Worm (Caenorhabditis elegans) whole organism, late embryonic: Measurements from ENCODE around the gene C25F9.5.

ENCODE experiments used
- C08G9.2 ChIP-seq: sonication (generic microtip); optimal IDR thresholded peaks from 2 replicates; lab custom pipeline; 2016; ENCODE audit warnings: mild to moderate bottlenecking, missing genetic modification characterization, moderate library complexity, missing compliant biosample characterization
- F13H6.1 ChIP-seq: sonication (generic microtip); optimal IDR thresholded peaks from 2 replicates; lab custom pipeline; 2016; ENCODE audit warnings: missing genetic modification characterization, missing compliant biosample characterization
- Y22D7AL.16 ChIP-seq: sonication (generic microtip); optimal IDR thresholded peaks from 2 replicates; lab custom pipeline; 2016; ENCODE audit warnings: missing genetic modification characterization, missing compliant biosample characterization
- ahr-1 ChIP-seq: sonication (generic microtip); optimal IDR thresholded peaks from 2 replicates; lab custom pipeline; 2016; ENCODE audit warnings: missing genetic modification characterization, missing compliant biosample characterization
- ama-1 ChIP-seq: fragments of 150-350 bp; optimal IDR thresholded peaks from 2 replicates; lab custom pipeline; 2014
- ceh-18 ChIP-seq: sonication (generic microtip); optimal IDR thresholded peaks from 2 replicates; lab custom pipeline; 2016; ENCODE audit warnings: missing genetic modification characterization, missing compliant biosample characterization
- ceh-2 ChIP-seq: sonication (generic microtip); optimal IDR thresholded peaks from 2 replicates; lab custom pipeline; 2016; ENCODE audit warnings: missing genotype, missing genetic modification characterization, missing compliant biosample characterization
- ceh-22 ChIP-seq: sonication (generic microtip); optimal IDR thresholded peaks from 2 replicates; lab custom pipeline; 2017; ENCODE audit warnings: missing biosample characterization, missing genetic modification characterization
- ceh-24 ChIP-seq: sonication (generic microtip); optimal IDR thresholded peaks from 2 replicates; lab custom pipeline; 2016; ENCODE audit warnings: mild to moderate bottlenecking, missing genetic modification characterization, missing compliant biosample characterization
- ceh-45 ChIP-seq: fragments of 200-800 bp; sonication (Bioruptor generic); IDR thresholded peaks from 2 replicates; pipeline ENCODE4 v1.3.6; 2022; ENCODE audit warnings: missing genetic modification reagents, missing genetic modification characterization, missing compliant biosample characterization
- ceh-9 ChIP-seq: sonication (generic microtip); optimal IDR thresholded peaks from 2 replicates; lab custom pipeline; 2016; ENCODE audit warnings: mild to moderate bottlenecking, missing genetic modification characterization, inconsistent platforms, missing compliant biosample characterization
- elt-2 ChIP-seq: sonication (generic microtip); optimal IDR thresholded peaks from 2 replicates; lab custom pipeline; 2016; ENCODE audit warnings: missing genetic modification reagents, missing genetic modification characterization, missing compliant biosample characterization
- elt-4 ChIP-seq: sonication (generic microtip); optimal IDR thresholded peaks from 2 replicates; lab custom pipeline; 2016; ENCODE audit warnings: missing genetic modification characterization, missing compliant biosample characterization
- eyg-1 ChIP-seq: sonication (generic microtip); optimal IDR thresholded peaks from 2 replicates; lab custom pipeline; 2016; ENCODE audit warnings: missing genotype, missing genetic modification characterization, missing compliant biosample characterization
- fkh-10 ChIP-seq: fragments of 150-350 bp; optimal IDR thresholded peaks from 2 replicates; lab custom pipeline; 2014; ENCODE audit warnings: missing biosample characterization, missing genetic modification reagents, missing genetic modification characterization
- hlh-13 ChIP-seq: fragments of 200-800 bp; sonication (Bioruptor generic); optimal IDR thresholded peaks from 2 replicates; lab custom pipeline; 2018; ENCODE audit warnings: mild to moderate bottlenecking, missing genetic modification characterization, missing compliant biosample characterization
- hlh-15 ChIP-seq: sonication (generic microtip); optimal IDR thresholded peaks from 2 replicates; lab custom pipeline; 2016; ENCODE audit warnings: missing genetic modification characterization, missing compliant biosample characterization
- hlh-6 ChIP-seq: sonication (generic microtip); optimal IDR thresholded peaks from 2 replicates; lab custom pipeline; 2016; ENCODE audit warnings: missing genotype, missing genetic modification characterization, missing compliant biosample characterization
- hlh-8 ChIP-seq: sonication (generic microtip); optimal IDR thresholded peaks from 2 replicates; lab custom pipeline; 2016; ENCODE audit warnings: missing genotype, missing genetic modification characterization, missing compliant biosample characterization
- lim-6 ChIP-seq: sonication (generic microtip); optimal IDR thresholded peaks from 2 replicates; lab custom pipeline; 2016; ENCODE audit warnings: missing genetic modification characterization, missing compliant biosample characterization
- lin-11 ChIP-seq: fragments of 200-800 bp; sonication (Bioruptor generic); optimal IDR thresholded peaks from 2 replicates; lab custom pipeline; 2018; ENCODE audit warnings: mild to moderate bottlenecking, missing genetic modification characterization, missing compliant biosample characterization
- nhr-11 ChIP-seq: fragments of 150-350 bp; optimal IDR thresholded peaks from 2 replicates; lab custom pipeline; 2014; ENCODE audit warnings: missing biosample characterization, missing genetic modification characterization
- nhr-232 ChIP-seq: sonication (generic microtip); optimal IDR thresholded peaks from 2 replicates; lab custom pipeline; 2016; ENCODE audit warnings: missing genetic modification characterization, missing compliant biosample characterization
- npax-4 ChIP-seq: sonication (generic microtip); optimal IDR thresholded peaks from 2 replicates; lab custom pipeline; 2016; ENCODE audit warnings: missing genetic modification characterization, missing compliant biosample characterization
- odd-2 ChIP-seq: sonication (generic microtip); optimal IDR thresholded peaks from 2 replicates; lab custom pipeline; 2017; ENCODE audit warnings: antibody characterized with exemption, mild to moderate bottlenecking, missing genetic modification characterization, missing compliant biosample characterization
- pax-1 ChIP-seq: fragments of 150-350 bp; optimal IDR thresholded peaks from 2 replicates; lab custom pipeline; 2014; ENCODE audit warnings: missing biosample characterization, missing genetic modification characterization
- pha-4 ChIP-seq: fragments of 150-350 bp; optimal IDR thresholded peaks from 2 replicates; lab custom pipeline; 2018; ENCODE audit warnings: missing biosample characterization, missing genetic modification reagents, missing genetic modification characterization
- pros-1 ChIP-seq: fragments of 150-350 bp; optimal IDR thresholded peaks from 2 replicates; lab custom pipeline; 2014; ENCODE audit warnings: missing biosample characterization, missing genetic modification reagents, missing genetic modification characterization
- ref-2 ChIP-seq: sonication (generic microtip); optimal IDR thresholded peaks from 2 replicates; lab custom pipeline; 2016; ENCODE audit warnings: missing genetic modification characterization, missing compliant biosample characterization
- rnt-1 ChIP-seq: sonication (generic microtip); optimal IDR thresholded peaks from 2 replicates; lab custom pipeline; 2016; ENCODE audit warnings: missing genetic modification characterization, missing compliant biosample characterization
- sdc-2 ChIP-seq: sonication (generic microtip); optimal IDR thresholded peaks from 2 replicates; lab custom pipeline; 2016; ENCODE audit warnings: missing genotype, missing genetic modification characterization, missing compliant biosample characterization
- sox-2 ChIP-seq: fragments of 200-800 bp; sonication (Bioruptor generic); IDR thresholded peaks from 2 replicates; pipeline ENCODE4 v1.3.6; 2022; ENCODE audit warnings: missing genetic modification reagents, missing genetic modification characterization, missing compliant biosample characterization
- sox-4 ChIP-seq: sonication (generic microtip); optimal IDR thresholded peaks from 2 replicates; lab custom pipeline; 2017; ENCODE audit warnings: mild to moderate bottlenecking, missing genetic modification characterization, inconsistent platforms, missing compliant biosample characterization
- tbx-2 ChIP-seq: sonication (generic microtip); optimal IDR thresholded peaks from 2 replicates; lab custom pipeline; 2016; ENCODE audit warnings: missing genetic modification characterization, missing compliant biosample characterization
- unc-3 ChIP-seq, 2 experiments: fragments of 200-800 bp in 1 of 2; sonication (Bioruptor generic) in 1 of 2; sonication (generic microtip) in 1 of 2; conservative IDR thresholded peaks in 1 of 2; optimal IDR thresholded peaks in 1 of 2; 2 replicates each; pipeline versions ENCODE4 v1.3.6 to Lab custom; 2016 to 2022; ENCODE audit warnings: missing compliant biosample characterization in 2 of 2, missing genetic modification characterization in 2 of 2, missing genetic modification reagents in 1 of 2
- unc-42 ChIP-seq: sonication (generic microtip); optimal IDR thresholded peaks from 2 replicates; lab custom pipeline; 2016; ENCODE audit warnings: missing genotype, missing genetic modification characterization, missing compliant biosample characterization
- unc-55 ChIP-seq: sonication (generic microtip); optimal IDR thresholded peaks from 2 replicates; lab custom pipeline; 2017; ENCODE audit warnings: missing biosample characterization, missing genetic modification reagents, missing genetic modification characterization
- unc-86 ChIP-seq: sonication (generic microtip); optimal IDR thresholded peaks from 2 replicates; lab custom pipeline; 2016; ENCODE audit warnings: missing genetic modification characterization, missing compliant biosample characterization
- zip-5 ChIP-seq: sonication (generic microtip); optimal IDR thresholded peaks from 2 replicates; lab custom pipeline; 2016; ENCODE audit warnings: missing genetic modification characterization, missing compliant biosample characterization

Gene C25F9.5

DNA sequence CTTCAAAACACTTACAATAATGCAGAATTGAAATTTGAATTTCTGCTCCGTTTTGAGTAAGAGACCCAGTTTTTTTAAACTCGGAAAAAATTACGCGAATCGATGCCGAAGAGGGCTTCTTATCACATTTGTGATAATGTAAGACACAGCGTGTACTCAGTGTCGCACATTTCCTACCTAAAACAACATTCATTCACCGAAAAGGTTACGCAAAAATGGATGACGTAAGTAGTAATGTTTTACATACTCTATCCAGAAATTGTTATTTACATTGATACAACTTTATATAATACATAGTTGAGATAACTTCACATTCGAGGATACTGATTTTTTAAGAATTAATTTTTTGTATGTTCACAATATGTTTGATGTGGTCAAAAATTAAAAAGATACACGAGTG, 5.8 kb upstream of the C25F9.5 start, which contains the start of the genes C25F9.4 and C25F9.9:
Gene C25F9.4 (minus strand): TSS at position 101 of the 400 bp plus-strand sequence.
Gene C25F9.9 (plus strand): TSS at position 137 of the 400 bp plus-strand sequence.
- TF ChIP-seq pros-1 (tag; lab: Kevin White, UChicago) = no peak
- no peak for TF ChIP-seq ama-1 (lab: Kevin White, UChicago)
- no peak for TF ChIP-seq lim-6 (tag; lab: Kevin White, UChicago)

DNA sequence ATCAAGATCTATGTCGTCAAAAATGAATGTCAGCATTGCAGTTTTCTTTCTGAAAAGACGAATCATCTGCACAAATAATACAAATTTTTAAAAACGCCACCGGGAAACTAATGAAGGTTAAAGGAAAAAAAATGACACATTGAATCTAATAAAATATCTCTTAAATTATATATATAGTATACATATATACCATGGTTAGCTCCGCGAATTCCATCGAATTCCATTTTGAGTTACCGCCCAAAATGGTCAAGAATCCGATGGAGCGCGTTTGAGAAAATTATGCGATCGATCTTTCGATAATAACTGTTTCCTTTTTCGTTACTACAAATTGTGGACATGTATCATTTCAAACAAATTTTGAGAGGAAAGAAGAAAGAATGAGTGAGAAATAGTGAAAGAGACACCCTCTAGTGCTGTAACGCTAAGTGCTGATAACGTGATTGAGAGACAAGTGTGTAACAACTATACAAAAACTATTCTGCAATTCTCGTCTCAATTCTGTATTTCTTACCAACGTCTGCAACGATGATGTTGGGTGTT, 5.3 kb downstream of the C25F9.5 start, which contains the start of the genes C25F9.6 and C25F9.10:
Gene C25F9.6 (minus strand): TSS at position 51 of the 540 bp plus-strand sequence.
Gene C25F9.10 (plus strand): TSS at position 454 of the 540 bp plus-strand sequence.
- TF ChIP-seq unc-42 (no peak), ceh-9 (tag; lab: Kevin White, UChicago) (no peak), hlh-6 (tag; lab: Kevin White, UChicago) (no peak), hlh-15 (tag; lab: Kevin White, UChicago) (no peak), hlh-13 (no peak), pha-4 (tag; lab: Kevin White, UChicago) (no peak), ceh-22 (tag; lab: Kevin White, UChicago) (no peak), pax-1 (tag; lab: Kevin White, UChicago) (no peak), elt-2 (tag; lab: Kevin White, UChicago) (no peak), ama-1 (lab: Kevin White, UChicago) (no peak), nhr-11 (no peak), ceh-2 (tag; lab: Kevin White, UChicago) (no peak), Y22D7AL.16 (tag; lab: Kevin White, UChicago) (no peak)

DNA sequence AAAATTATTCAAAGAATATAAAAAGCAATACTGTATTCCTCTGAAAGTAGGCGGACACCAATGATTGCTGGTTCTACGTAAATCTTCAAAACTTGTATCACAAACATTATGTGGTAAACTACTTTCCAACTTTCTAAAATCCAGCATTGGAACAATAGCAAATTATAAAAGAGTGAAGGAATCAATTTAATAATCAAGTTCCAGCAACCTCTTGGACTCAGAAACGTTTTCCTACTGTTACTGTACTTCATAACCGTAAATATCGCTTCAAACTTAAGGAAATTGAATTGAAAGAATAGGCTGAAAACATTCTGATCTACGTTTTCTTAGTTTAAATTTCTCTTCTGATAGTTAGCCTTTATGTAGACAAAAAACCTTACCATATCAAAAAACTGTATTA, 7.0 kb downstream of the C25F9.5 start:
- no peak for TF ChIP-seq ceh-22 (tag; lab: Kevin White, UChicago)

DNA sequence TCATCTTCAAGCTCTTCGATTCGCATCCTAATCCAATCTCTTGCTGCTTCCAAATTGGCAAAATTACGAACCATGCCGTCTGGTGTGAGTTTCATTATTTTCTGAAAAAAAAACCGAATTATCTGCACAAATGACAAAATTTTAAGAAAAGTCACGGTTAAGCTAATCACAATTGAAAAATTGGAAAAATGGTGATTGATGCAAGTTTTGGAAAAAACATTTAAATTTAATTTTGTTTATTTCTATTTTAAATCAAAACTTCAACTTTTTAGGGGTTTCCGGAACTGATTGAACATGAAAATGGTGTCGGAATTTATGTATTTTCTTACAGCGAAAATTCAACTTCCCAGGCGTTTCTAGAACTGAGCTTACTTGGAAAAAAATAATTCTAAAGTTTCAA, 7.8 kb downstream of the C25F9.5 start, which contains the start of gene C25F9.12:
Gene C25F9.12 (minus strand): TSS at position 101 of the 400 bp plus-strand sequence.
- no peak for TF ChIP-seq elt-4 (tag; lab: Kevin White, UChicago)
- no peak for TF ChIP-seq ahr-1
- no peak for TF ChIP-seq unc-3 (GFP tag; conservative IDR thresholded peaks at IDR 0.05; lab: Robert Waterston, UW)
- TF ChIP-seq unc-3 (tag; optimal IDR thresholded peaks at IDR 0.05; lab: Kevin White, UChicago) = no peak
- no peak for TF ChIP-seq eyg-1 (tag; lab: Kevin White, UChicago)
- no peak for TF ChIP-seq ref-2 (tag; lab: Kevin White, UChicago)
- TF ChIP-seq pros-1 (tag; lab: Kevin White, UChicago) = no peak
- no peak for TF ChIP-seq nhr-232 (tag; lab: Kevin White, UChicago)
- TF ChIP-seq rnt-1 (tag; lab: Kevin White, UChicago) = no peak
- TF ChIP-seq, all 69 proteins: peak for 0

- no peak for TF ChIP-seq sdc-2 (tag; lab: Kevin White, UChicago)
- TF ChIP-seq Y22D7AL.16 (tag; lab: Kevin White, UChicago) = no peak
- no peak for TF ChIP-seq ceh-45 (GFP tag; lab: Robert Waterston, UW)
- no peak for TF ChIP-seq fkh-10
- TF ChIP-seq npax-4 = no peak
Observed at ce11 chrV:19401429-19401828, 9.2 kb downstream of the C25F9.5 start.

ce11 chrV:19400619-19401018, 10.0 kb downstream of the C25F9.5 start, which contains the start of gene srw-86:
TSS of gene srw-86 (minus strand) at chrV:19400719.
- TF ChIP-seq pha-4 (tag; lab: Kevin White, UChicago) (no peak), unc-86 (tag; lab: Kevin White, UChicago) (no peak), ceh-18 (tag; lab: Kevin White, UChicago) (no peak), hlh-8 (no peak), unc-55 (GFP tag; lab: Kevin White, UChicago) (no peak), lin-11 (tag; lab: Kevin White, UChicago) (no peak), odd-2 (tag; lab: Kevin White, UChicago) (no peak), ahr-1 (no peak), C08G9.2 (tag; lab: Kevin White, UChicago) (no peak), sox-4 (tag; lab: Kevin White, UChicago) (no peak), unc-42 (no peak), ref-2 (tag; lab: Kevin White, UChicago) (no peak), sox-2 (GFP tag; lab: Robert Waterston, UW) (no peak), ceh-24 (no peak), F13H6.1 (tag; lab: Kevin White, UChicago) (no peak), zip-5 (no peak), tbx-2 (tag; lab: Kevin White, UChicago) (no peak), ceh-45 (GFP tag; lab: Robert Waterston, UW) (no peak)
